Fruit fly (Drosophila melanogaster): ENCODE measurements around the gene Flacc.
A peak's percentile ranks its signal among the peaks of the same experiment; 100 is the strongest.

Gene Flacc

dm6 chrX:18917585-18917984 is 24.1 kb upstream of the Flacc start:
- TF ChIP-seq Med (GFP tag), result peak; percentile 22
- no peak for TF ChIP-seq CG30020 (tag; optimal IDR thresholded peaks at IDR 0.05)

- TF ChIP-seq CG17361 (GFP tag; IDR thresholded peaks at IDR 0.05), result peak; percentile 70
- TF ChIP-seq Atf6 (GFP tag; IDR thresholded peaks at IDR 0.05), result no peak
- TF ChIP-seq lola (GFP tag; optimal IDR thresholded peaks at IDR 0.05), result peak in 1 of 3 experiments; percentile 51
- TF ChIP-seq az2 (GFP tag; optimal IDR thresholded peaks at IDR 0.05), result peak; percentile 24
- peak; percentile 13 for TF ChIP-seq CG8388 (GFP tag; optimal IDR thresholded peaks at IDR 0.05)
- TF ChIP-seq en (GFP tag; optimal IDR thresholded peaks at IDR 0.05), result no peak
- no peak for TF ChIP-seq D (optimal IDR thresholded peaks at IDR 0.05)
- TF ChIP-seq D (GFP tag; optimal IDR thresholded peaks at IDR 0.05), result peak; percentile 20
- no peak for TF ChIP-seq da (GFP tag; optimal IDR thresholded peaks at IDR 0.05)
- TF ChIP-seq Sox100B (GFP tag; optimal IDR thresholded peaks at IDR 0.05), result peak; percentile 31
- TF ChIP-seq CG4424 (GFP tag; optimal IDR thresholded peaks at IDR 0.05), result peak; percentile 16
- TF ChIP-seq CG12391 (tag; optimal IDR thresholded peaks at IDR 0.05), result peak; percentile 23
- TF ChIP-seq CG7839 (tag; optimal IDR thresholded peaks at IDR 0.05), result peak; percentile 24
- peak; percentile 59 for TF ChIP-seq CG10979 (tag; optimal IDR thresholded peaks at IDR 0.05)
- TF ChIP-seq Hey (tag; optimal IDR thresholded peaks at IDR 0.05), result no peak
- TF ChIP-seq gro (GFP tag; optimal IDR thresholded peaks at IDR 0.05), result no peak
- TF ChIP-seq Sox102F (GFP tag; optimal IDR thresholded peaks at IDR 0.05), result peak; percentile 35
- peak; percentile 18 for TF ChIP-seq CG10267 (tag; optimal IDR thresholded peaks at IDR 0.05)
- TF ChIP-seq CG4282 (GFP tag; optimal IDR thresholded peaks at IDR 0.05), result no peak
- TF ChIP-seq CG17829 (tag; optimal IDR thresholded peaks at IDR 0.05), result peak; percentile 23
- no peak for TF ChIP-seq ap (GFP tag; IDR thresholded peaks at IDR 0.05)
- TF ChIP-seq CG30403 (GFP tag; optimal IDR thresholded peaks at IDR 0.05), result peak; percentile 19
- TF ChIP-seq bsh (GFP tag; optimal IDR thresholded peaks at IDR 0.05), result peak in 1 of 2 experiments; percentile 15
- TF ChIP-seq phol (tag; optimal IDR thresholded peaks at IDR 0.05), result peak; percentile 38
- TF ChIP-seq CG2875 (GFP tag; optimal IDR thresholded peaks at IDR 0.05), result peak; percentile 3
- peak; percentile 48 for TF ChIP-seq gem (tag; optimal IDR thresholded peaks at IDR 0.05)
- peak; percentile 15 for TF ChIP-seq grau (tag; optimal IDR thresholded peaks at IDR 0.05)
- peak; percentile 24 for TF ChIP-seq sens (GFP tag)
- no peak for TF ChIP-seq CG6175 (GFP tag; IDR thresholded peaks at IDR 0.05)
- peak; percentile 54 for TF ChIP-seq CG11504 (tag; optimal IDR thresholded peaks at IDR 0.05)
- no peak for TF ChIP-seq CG12299 (tag; optimal IDR thresholded peaks at IDR 0.05)
- TF ChIP-seq CG8089 (GFP tag; optimal IDR thresholded peaks at IDR 0.05), result no peak
- TF ChIP-seq CG8924 (tag; optimal IDR thresholded peaks at IDR 0.05), result peak; percentile 1
- TF ChIP-seq CG16815 (GFP tag; optimal IDR thresholded peaks at IDR 0.05), result no peak
- TF ChIP-seq fd96Cb (tag; optimal IDR thresholded peaks at IDR 0.05), result peak; percentile 30
- TF ChIP-seq Blimp-1 (GFP tag; optimal IDR thresholded peaks at IDR 0.05), result peak; percentile 30
- TF ChIP-seq CG15601 (tag; optimal IDR thresholded peaks at IDR 0.05), result peak; percentile 13
- TF ChIP-seq CG2678 (tag; optimal IDR thresholded peaks at IDR 0.05), result peak; percentile 35
- TF ChIP-seq dmrt11E (tag; optimal IDR thresholded peaks at IDR 0.05), result peak; percentile 44
- peak in 1 of 2 experiments; percentile 4 for TF ChIP-seq Hr51 (GFP tag; optimal IDR thresholded peaks at IDR 0.05)
- TF ChIP-seq CG3726 (GFP tag; IDR thresholded peaks at IDR 0.05), result 0 out of 3 replicates have a peak, but pooled peaks have one; percentile 33
- no peak for TF ChIP-seq CG3847 (GFP tag; IDR thresholded peaks at IDR 0.05)
- TF ChIP-seq CG13424 (tag; optimal IDR thresholded peaks at IDR 0.05), result peak; percentile 3
- TF ChIP-seq CG2712 (tag; optimal IDR thresholded peaks at IDR 0.05), result peak; percentile 24
- TF ChIP-seq CG14710 (tag; optimal IDR thresholded peaks at IDR 0.05), result peak; percentile 40
- peak; percentile 42; the same call in 1 of the 2 replicates for TF ChIP-seq CG31441 (GFP tag; IDR thresholded peaks at IDR 0.05)
Measured at dm6 chrX:18914177-18914576, 20.7 kb upstream of the Flacc start.
